Worm (Caenorhabditis elegans) whole organism, L4 larva: ENCODE measurements around the gene zfp-1.

Source experiments
- D1046.2 ChIP-seq: fragments of 200-800 bp; sonication (Bioruptor generic); IDR thresholded peaks from 2 replicates; pipeline ENCODE4 v1.3.6; 2022; ENCODE audit warnings: missing genetic modification characterization, missing compliant biosample characterization
- F26F4.8 ChIP-seq: fragments of 200-800 bp; sonication (Bioruptor generic); conservative IDR thresholded peaks from 2 replicates; pipeline ENCODE4 v1.3.6; 2022; ENCODE audit warnings: missing genetic modification characterization, missing compliant biosample characterization
- F49E8.2 ChIP-seq: sonication (generic microtip); optimal IDR thresholded peaks from 2 replicates; lab custom pipeline; 2016; ENCODE audit warnings: missing compliant biosample characterization, mild to moderate bottlenecking, missing genetic modification characterization, borderline replicate concordance
- T20F7.1 ChIP-seq: fragments of 200-800 bp; sonication (Bioruptor generic); optimal IDR thresholded peaks from 2 replicates; lab custom pipeline; 2018; ENCODE audit warnings: mild to moderate bottlenecking, missing genetic modification characterization, missing compliant biosample characterization
- T26A8.4 ChIP-seq: fragments of 200-800 bp; sonication (Bioruptor generic); IDR thresholded peaks from 2 replicates; pipeline ENCODE4 v1.3.6; 2022; ENCODE audit warnings: missing genetic modification characterization, missing compliant biosample characterization
- Y105C5A.15 ChIP-seq: fragments of 200-800 bp; sonication (Bioruptor generic); IDR thresholded peaks from 2 replicates; pipeline ENCODE4 v1.3.6; 2022; ENCODE audit warnings: missing genetic modification characterization, missing compliant biosample characterization
- ZK337.2 ChIP-seq: fragments of 200-800 bp; sonication (Bioruptor generic); IDR thresholded peaks from 2 replicates; pipeline ENCODE4 v1.3.6; 2022; ENCODE audit warnings: missing genetic modification reagents, missing genetic modification characterization, missing compliant biosample characterization
- aha-1 ChIP-seq: fragments of 150-350 bp; peaks from one replicate; lab custom pipeline; 2014; ENCODE audit warnings: missing biosample characterization, missing genetic modification characterization
- ama-1 ChIP-seq: fragments of 150-350 bp; optimal IDR thresholded peaks from 2 replicates; lab custom pipeline; 2014; ENCODE audit warnings: inconsistent platforms, mixed read lengths
- ceh-20 ChIP-seq: fragments of 200-800 bp; sonication (Bioruptor generic); IDR thresholded peaks from 2 replicates; pipeline ENCODE4 v1.3.6; 2022; ENCODE audit warnings: missing genetic modification reagents, missing genetic modification characterization, missing compliant biosample characterization
- ceh-28 ChIP-seq: fragments of 150-350 bp; optimal IDR thresholded peaks from 2 replicates; lab custom pipeline; 2014; ENCODE audit warnings: missing biosample characterization, missing genetic modification reagents, missing genetic modification characterization
- ceh-44 ChIP-seq: fragments of 200-800 bp; sonication (Bioruptor generic); IDR thresholded peaks from 2 replicates; pipeline ENCODE4 v1.3.6; 2022; ENCODE audit warnings: missing genetic modification reagents, missing genetic modification characterization, missing compliant biosample characterization
- ctbp-1 ChIP-seq: fragments of 200-800 bp; sonication (Bioruptor generic); IDR thresholded peaks from 2 replicates; pipeline ENCODE4 v1.3.6; 2022; ENCODE audit warnings: missing genetic modification reagents, missing genetic modification characterization, missing compliant biosample characterization
- daf-16 ChIP-seq, 3 experiments: sonication (generic microtip); optimal IDR thresholded peaks; 2 replicates each; lab custom pipeline; 2016 to 2017; ENCODE audit warnings: missing genetic modification characterization in 3 of 3, missing genetic modification reagents in 3 of 3, mild to moderate bottlenecking in 2 of 3, missing compliant biosample characterization in 2 of 3, missing biosample characterization in 1 of 3, moderate library complexity in 1 of 3
- daf-8 ChIP-seq: fragments of 200-800 bp; sonication (Bioruptor generic); IDR thresholded peaks from 2 replicates; pipeline ENCODE4 v1.3.6; 2022; ENCODE audit warnings: missing genetic modification characterization, missing compliant biosample characterization
- dve-1 ChIP-seq: sonication (generic microtip); optimal IDR thresholded peaks from 2 replicates; lab custom pipeline; 2017; ENCODE audit warnings: antibody characterized with exemption, mild to moderate bottlenecking, missing genetic modification characterization, missing compliant biosample characterization; ENCODE audit not compliant: insufficient read depth
- egl-43 ChIP-seq: fragments of 200-800 bp; sonication (Bioruptor generic); IDR thresholded peaks from 2 replicates; pipeline ENCODE4 v1.3.6; 2022; ENCODE audit warnings: missing genetic modification reagents, missing genetic modification characterization, missing compliant biosample characterization
- fos-1 ChIP-seq: fragments of 150-350 bp; optimal IDR thresholded peaks from 2 replicates; lab custom pipeline; 2014; ENCODE audit warnings: missing biosample characterization, missing genetic modification characterization
- gei-8 ChIP-seq: fragments of 200-800 bp; sonication (Bioruptor generic); optimal IDR thresholded peaks from 2 replicates; lab custom pipeline; 2018; ENCODE audit warnings: mild to moderate bottlenecking, missing genetic modification characterization, missing compliant biosample characterization
- hlh-11 ChIP-seq: fragments of 200-800 bp; sonication (Bioruptor generic); optimal IDR thresholded peaks from 2 replicates; lab custom pipeline; 2018; ENCODE audit warnings: mild to moderate bottlenecking, missing genetic modification characterization, missing compliant biosample characterization
- hlh-30 ChIP-seq: sonication (generic microtip); optimal IDR thresholded peaks from 2 replicates; lab custom pipeline; 2017; ENCODE audit warnings: antibody characterized with exemption, mild to moderate bottlenecking, missing genetic modification characterization, missing compliant biosample characterization; ENCODE audit not compliant: insufficient read depth
- lin-29 ChIP-seq: fragments of 200-800 bp; sonication (Bioruptor generic); IDR thresholded peaks from 2 replicates; pipeline ENCODE4 v1.3.6; 2022; ENCODE audit warnings: missing genetic modification reagents, missing genetic modification characterization, missing compliant biosample characterization
- lsy-2 ChIP-seq, 2 experiments: fragments of 150-350 bp in 1 of 2; sonication (generic microtip) in 1 of 2; optimal IDR thresholded peaks; 2 replicates each; lab custom pipeline; 2014 to 2017; ENCODE audit warnings: missing biosample characterization in 2 of 2, missing genetic modification characterization in 2 of 2
- mxl-3 ChIP-seq: fragments of 200-800 bp; sonication (Bioruptor generic); optimal IDR thresholded peaks from 2 replicates; lab custom pipeline; 2018; ENCODE audit warnings: mild to moderate bottlenecking, missing genetic modification characterization, missing compliant biosample characterization
- nhr-11 ChIP-seq: fragments of 150-350 bp; optimal IDR thresholded peaks from 2 replicates; lab custom pipeline; 2014; ENCODE audit warnings: missing biosample characterization, missing genetic modification characterization
- nhr-111 ChIP-seq: fragments of 200-800 bp; sonication (Bioruptor generic); optimal IDR thresholded peaks from 2 replicates; lab custom pipeline; 2018; ENCODE audit warnings: mild to moderate bottlenecking, missing genetic modification characterization, missing compliant biosample characterization
- nhr-237 ChIP-seq: sonication (generic microtip); optimal IDR thresholded peaks from 2 replicates; lab custom pipeline; 2017; ENCODE audit warnings: missing biosample characterization, missing genetic modification characterization
- nhr-42 ChIP-seq: fragments of 200-800 bp; sonication (Bioruptor generic); IDR thresholded peaks from 2 replicates; pipeline ENCODE4 v1.3.6; 2022; ENCODE audit warnings: missing genetic modification characterization, missing compliant biosample characterization
- nhr-6 ChIP-seq: fragments of 150-350 bp; optimal IDR thresholded peaks from 2 replicates; lab custom pipeline; 2014; ENCODE audit warnings: missing biosample characterization, missing genetic modification characterization
- pqm-1 ChIP-seq: sonication (generic microtip); optimal IDR thresholded peaks from 2 replicates; lab custom pipeline; 2017; ENCODE audit warnings: missing biosample characterization, missing genetic modification characterization
- saeg-2 ChIP-seq: fragments of 200-800 bp; sonication (Bioruptor generic); IDR thresholded peaks from 2 replicates; pipeline ENCODE4 v1.3.6; 2022; ENCODE audit warnings: missing genetic modification reagents, missing genetic modification characterization, missing compliant biosample characterization
- sdz-12 ChIP-seq: fragments of 200-800 bp; sonication (Bioruptor generic); optimal IDR thresholded peaks from 2 replicates; lab custom pipeline; 2018; ENCODE audit warnings: mild to moderate bottlenecking, missing genetic modification characterization, missing compliant biosample characterization
- spr-1 ChIP-seq: sonication (generic microtip); optimal IDR thresholded peaks from 2 replicates; lab custom pipeline; 2016; ENCODE audit warnings: mild to moderate bottlenecking, missing genetic modification characterization, missing compliant biosample characterization
- spr-3 ChIP-seq: fragments of 200-800 bp; sonication (Bioruptor generic); optimal IDR thresholded peaks from 2 replicates; lab custom pipeline; 2018; ENCODE audit warnings: mild to moderate bottlenecking, missing genetic modification characterization, missing compliant biosample characterization
- tag-97 ChIP-seq: fragments of 200-800 bp; sonication (Bioruptor generic); IDR thresholded peaks from 2 replicates; pipeline ENCODE4 v1.3.6; 2022; ENCODE audit warnings: missing genetic modification characterization, missing compliant biosample characterization
- tra-1 ChIP-seq: fragments of 200-800 bp; sonication (Bioruptor generic); IDR thresholded peaks from 2 replicates; pipeline ENCODE4 v1.3.6; 2022; ENCODE audit warnings: missing genetic modification reagents, missing genetic modification characterization, missing compliant biosample characterization
- zag-1 ChIP-seq: fragments of 150-350 bp; optimal IDR thresholded peaks from 2 replicates; lab custom pipeline; 2014; ENCODE audit warnings: missing biosample characterization, missing genetic modification characterization

zfp-1 gene

DNA sequence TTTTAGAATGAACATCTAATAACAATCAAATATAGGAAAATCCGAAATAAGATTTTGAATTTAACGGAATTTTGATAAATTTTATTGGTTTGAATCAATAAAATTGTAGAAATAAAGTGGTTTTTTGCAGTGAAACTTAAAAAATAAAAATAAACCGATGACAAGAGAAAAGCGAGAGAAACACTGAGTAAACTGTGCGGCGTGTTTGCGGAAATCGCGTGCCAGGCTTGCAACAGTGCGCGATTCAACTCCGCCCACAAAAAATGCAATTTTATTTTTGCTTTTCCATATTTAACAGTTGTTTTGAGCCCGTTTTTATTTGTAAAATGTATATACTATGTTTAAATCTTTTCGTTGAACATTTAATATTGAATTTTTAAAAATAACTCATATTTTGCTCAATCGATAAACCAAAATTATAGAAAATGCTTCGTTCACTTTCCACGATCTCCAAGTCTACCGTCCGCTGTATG, 23.4 kb upstream of the zfp-1 start, which contains the start of gene mtss-1 (continued):
- TF ChIP-seq sdz-12 (GFP tag; lab: Kevin White, UChicago) (no peak), D1046.2 (GFP tag; lab: Robert Waterston, UW) (no peak)

DNA sequence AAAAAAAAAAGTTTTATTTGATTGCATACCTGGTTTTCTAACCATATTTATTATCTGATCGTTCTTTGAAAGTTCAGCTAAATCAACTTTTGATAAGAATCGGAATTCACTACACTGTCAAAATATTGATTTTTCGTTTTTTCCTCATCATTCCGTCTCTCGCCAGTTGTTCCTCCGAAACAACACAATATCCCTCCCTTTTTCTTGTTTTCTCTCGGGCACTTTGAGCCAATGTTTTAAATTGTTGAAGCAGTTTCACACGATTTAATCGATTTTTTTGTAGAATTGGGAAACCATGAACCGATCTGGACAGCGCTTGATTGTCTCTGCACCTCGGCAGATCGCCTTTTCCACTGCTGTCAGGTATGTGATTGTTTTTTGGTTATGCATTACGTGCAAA, 22.1 kb upstream of the zfp-1 start, which contains the start of gene K02D10.1:
TSS of gene K02D10.1 (plus strand) at position 284 of the 400 bp plus-strand sequence.
- TF ChIP-seq ama-1 (lab: Kevin White, UChicago) (peak; percentile 64), lsy-2 (tag; optimal IDR thresholded peaks at IDR 0.05; lab: Kevin White, UChicago) (peak in 1 of 2 experiments; percentile 1), Y105C5A.15 (no peak), hlh-30 (tag; lab: Kevin White, UChicago) (no peak), spr-3 (GFP tag; lab: Kevin White, UChicago) (no peak), daf-16 (GFP tag; optimal IDR thresholded peaks at IDR 0.05; lab: Kevin White, UChicago) (no peak), daf-16 (tag; optimal IDR thresholded peaks at IDR 0.05; lab: Kevin White, UChicago) (peak; percentile 26), aha-1 (peak; percentile 81), ceh-44 (GFP tag; lab: Robert Waterston, UW) (no peak)
- TF ChIP-seq, all 104 proteins: peak for 4

DNA sequence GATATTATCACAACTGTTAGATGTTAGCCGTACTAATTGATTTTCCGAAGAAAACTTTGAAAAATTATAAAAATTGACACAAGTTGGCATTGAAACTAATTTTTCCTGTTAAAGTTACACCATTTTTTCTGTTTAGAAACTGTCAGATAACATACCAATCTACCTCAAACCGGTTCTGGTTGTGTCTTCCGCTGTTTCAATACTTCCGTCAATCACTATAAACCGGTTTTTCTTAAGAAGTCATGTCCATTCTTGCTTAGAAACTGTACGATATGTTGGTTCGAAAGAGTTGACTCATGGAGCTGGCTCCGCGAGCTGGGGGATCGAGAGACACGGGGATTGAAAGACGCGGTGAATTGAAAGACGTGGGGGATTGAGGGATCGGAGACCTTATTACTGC, 21.1 kb upstream of the zfp-1 start:
- TF ChIP-seq lsy-2 (tag; optimal IDR thresholded peaks at IDR 0.05; lab: Kevin White, UChicago) = no peak
- TF ChIP-seq Y105C5A.15 = 0 out of 2 replicates have a peak, but pooled peaks have one; percentile 43
- TF ChIP-seq hlh-11 (tag; lab: Kevin White, UChicago) = peak; percentile 15
- no peak for TF ChIP-seq tag-97

DNA sequence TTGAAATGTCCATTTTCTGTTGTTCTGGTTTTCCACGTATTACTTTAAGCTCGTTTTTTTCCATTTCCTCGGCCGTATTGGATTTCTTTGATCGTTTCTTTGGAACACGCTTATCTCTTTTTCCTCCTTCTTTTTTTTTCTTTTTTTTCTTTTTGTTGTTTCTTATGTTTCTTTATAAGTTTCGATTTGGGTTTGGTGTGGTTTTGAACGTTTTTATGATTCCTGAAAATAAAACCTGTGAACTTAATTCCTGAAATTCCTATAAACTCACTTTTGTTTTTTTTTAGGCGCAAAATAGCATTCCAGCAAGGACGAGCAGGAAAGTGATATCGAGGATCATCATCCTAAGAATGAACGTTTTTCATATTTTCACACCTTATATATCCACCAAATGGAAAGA, 20.2 kb upstream of the zfp-1 start, which contains the start of gene K02D10.2:
TSS of gene K02D10.2 (minus strand) at position 101 of the 400 bp plus-strand sequence.
- TF ChIP-seq egl-43 (GFP tag; lab: Robert Waterston, UW) (no peak), pqm-1 (tag; lab: Kevin White, UChicago) (no peak), gei-8 (GFP tag; lab: Kevin White, UChicago) (no peak), nhr-111 (GFP tag; lab: Kevin White, UChicago) (no peak), ZK337.2 (no peak), F26F4.8 (GFP tag; lab: Robert Waterston, UW) (no peak), nhr-237 (tag; lab: Kevin White, UChicago) (no peak), ceh-20 (GFP tag; lab: Robert Waterston, UW) (no peak), dve-1 (tag; lab: Kevin White, UChicago) (no peak), nhr-11 (no peak), ctbp-1 (GFP tag; lab: Robert Waterston, UW) (no peak), aha-1 (no peak), mxl-3 (GFP tag; lab: Kevin White, UChicago) (no peak), T26A8.4 (no peak), spr-1 (no peak), lin-29 (GFP tag; lab: Robert Waterston, UW) (no peak), saeg-2 (GFP tag; lab: Robert Waterston, UW) (no peak), daf-8 (GFP tag; lab: Robert Waterston, UW) (no peak), F49E8.2 (tag; lab: Kevin White, UChicago) (no peak), nhr-6 (tag; lab: Kevin White, UChicago) (no peak)

DNA sequence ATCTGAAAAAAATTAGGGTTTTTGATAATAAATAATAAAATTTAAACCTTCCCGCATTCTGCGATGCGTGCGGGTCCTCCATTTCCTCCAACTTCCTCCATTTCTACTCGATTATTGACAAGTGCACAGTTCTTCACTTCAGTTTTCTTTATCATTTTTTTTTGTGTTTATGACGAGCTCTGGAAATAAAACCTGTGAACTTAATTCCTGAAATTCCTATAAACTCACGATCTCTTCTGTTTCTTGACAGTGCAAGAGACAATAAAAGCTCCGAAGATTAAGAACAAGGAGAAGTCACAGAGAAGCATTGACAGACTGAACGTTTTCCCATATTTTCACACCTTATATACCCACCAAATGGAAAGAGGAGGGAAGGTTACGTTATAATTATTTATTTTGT, 19.5 kb upstream of the zfp-1 start, which contains the start of gene K02D10.3:
TSS of gene K02D10.3 (minus strand) at position 101 of the 400 bp plus-strand sequence.
- TF ChIP-seq ceh-28 (tag; lab: Kevin White, UChicago) (no peak), hlh-11 (tag; lab: Kevin White, UChicago) (no peak), sdz-12 (GFP tag; lab: Kevin White, UChicago) (no peak), ctbp-1 (GFP tag; lab: Robert Waterston, UW) (no peak), daf-8 (GFP tag; lab: Robert Waterston, UW) (no peak), zag-1 (tag; lab: Kevin White, UChicago) (no peak), ceh-44 (GFP tag; lab: Robert Waterston, UW) (no peak), nhr-42 (GFP tag; lab: Robert Waterston, UW) (no peak), tra-1 (GFP tag; lab: Robert Waterston, UW) (no peak), T20F7.1 (GFP tag; lab: Kevin White, UChicago) (no peak), ama-1 (lab: Kevin White, UChicago) (no peak), fos-1 (tag; lab: Kevin White, UChicago) (no peak)
